Worm (Caenorhabditis elegans): ENCODE results near the gene sre-6.

DNA sequence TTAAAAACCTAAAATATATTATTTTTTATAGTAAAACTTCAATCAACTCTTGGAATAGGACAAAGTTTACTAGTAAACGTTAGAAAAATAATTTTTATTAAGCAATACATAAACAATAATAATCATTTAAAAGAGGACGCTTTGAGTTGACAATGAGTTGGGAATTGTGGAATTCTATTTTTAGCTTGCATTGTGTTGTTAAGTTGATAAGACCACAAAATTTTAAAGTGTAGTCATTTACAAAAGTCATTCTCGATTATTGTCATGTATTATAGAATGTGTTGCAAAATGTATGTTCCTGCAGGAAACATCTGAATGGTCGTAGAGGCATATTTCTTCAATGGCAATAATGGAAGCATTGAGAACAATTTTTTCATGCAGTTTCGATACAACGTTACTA is 51.6 kb downstream of the sre-6 start:
- TF ChIP-seq pax-1 (tag; optimal IDR thresholded peaks at IDR 0.05) = no peak
- no peak for TF ChIP-seq pqm-1 (tag; optimal IDR thresholded peaks at IDR 0.05)
- no peak for TF ChIP-seq dve-1 (tag; optimal IDR thresholded peaks at IDR 0.05)
- TF ChIP-seq unc-55 (GFP tag; optimal IDR thresholded peaks at IDR 0.05) = no peak
- TF ChIP-seq pros-1 (tag; optimal IDR thresholded peaks at IDR 0.05) = no peak
- no peak for TF ChIP-seq F13H6.1 (tag; optimal IDR thresholded peaks at IDR 0.05)
